Fruit fly (Drosophila melanogaster) whole organism, wandering third instar larva: ENCODE data around the gene PNUTS.
A peak's percentile ranks its signal among the peaks of the same experiment; 100 is the strongest.

Experiments used
- CG32264 ChIP-seq: fragments of 200-800 bp; sonication (Bioruptor generic); optimal IDR thresholded peaks from 2 replicates; lab custom pipeline; 2016; ENCODE audit warnings: missing biosample characterization, missing genetic modification characterization
- Dif ChIP-seq: fragments of 200-275, 200-300 bp; sonication (Bioruptor generic); optimal IDR thresholded peaks from 2 replicates; lab custom pipeline; 2018; ENCODE audit warnings: missing biosample characterization, missing genetic modification characterization; ENCODE audit not compliant: partially characterized antibody
- OdsH ChIP-seq: fragments of 200-800 bp; sonication (Bioruptor generic); optimal IDR thresholded peaks from 2 replicates; lab custom pipeline; 2016; ENCODE audit warnings: missing biosample characterization, mild to moderate bottlenecking, missing genetic modification characterization
- br ChIP-seq: fragments of 200-800 bp; sonication (Bioruptor generic); optimal IDR thresholded peaks from 2 replicates; lab custom pipeline; 2016; ENCODE audit warnings: missing biosample characterization, missing genetic modification characterization
- dsf ChIP-seq: sonication (Bioruptor generic); optimal IDR thresholded peaks from 2 replicates; lab custom pipeline; 2016; ENCODE audit warnings: missing biosample characterization, missing genetic modification characterization, borderline replicate concordance
- psq ChIP-seq: fragments of 200-800 bp; sonication (Bioruptor generic); optimal IDR thresholded peaks from 3 replicates; lab custom pipeline; 2017; ENCODE audit warnings: missing biosample characterization, mild to moderate bottlenecking, missing genetic modification characterization, moderate library complexity

- TF ChIP-seq Dif (GFP tag; lab: Kevin White, UChicago) (no peak), psq (GFP tag; lab: Kevin White, UChicago) (peak; percentile 44), br (GFP tag; lab: Kevin White, UChicago) (peak; percentile 63), CG32264 (GFP tag; lab: Kevin White, UChicago) (no peak), OdsH (GFP tag; lab: Kevin White, UChicago) (peak; percentile 62), dsf (no peak)
These were observed 23.9 kb upstream of the PNUTS start for dm6 chr2L:846167-846868.
